Worm (Caenorhabditis elegans) whole organism, L4 larva: ENCODE data around the gene elc-1.

Experiments used
- F26F4.8 ChIP-seq: fragments of 200-800 bp; sonication (Bioruptor generic); conservative IDR thresholded peaks from 2 replicates; pipeline ENCODE4 v1.3.6; 2022; ENCODE audit warnings: missing genetic modification characterization, missing compliant biosample characterization
- F44E2.7 ChIP-seq: fragments of 200-800 bp; sonication (Bioruptor generic); IDR thresholded peaks from 2 replicates; pipeline ENCODE4 v2.1.2; 2022; ENCODE audit warnings: missing genetic modification characterization, missing compliant biosample characterization
- T26A8.4 ChIP-seq: fragments of 200-800 bp; sonication (Bioruptor generic); IDR thresholded peaks from 2 replicates; pipeline ENCODE4 v1.3.6; 2022; ENCODE audit warnings: missing genetic modification characterization, missing compliant biosample characterization
- Y75B8A.6 ChIP-seq: fragments of 200-800 bp; sonication (Bioruptor generic); IDR thresholded peaks from 2 replicates; pipeline ENCODE4 v1.3.6; 2022; ENCODE audit warnings: missing genetic modification reagents, missing genetic modification characterization, missing compliant biosample characterization
- ZK337.2 ChIP-seq: fragments of 200-800 bp; sonication (Bioruptor generic); IDR thresholded peaks from 2 replicates; pipeline ENCODE4 v1.3.6; 2022; ENCODE audit warnings: missing genetic modification reagents, missing genetic modification characterization, missing compliant biosample characterization
- aha-1 ChIP-seq: fragments of 150-350 bp; peaks from one replicate; lab custom pipeline; 2014; ENCODE audit warnings: missing biosample characterization, missing genetic modification characterization
- aly-2 ChIP-seq: sonication (generic microtip); optimal IDR thresholded peaks from 2 replicates; lab custom pipeline; 2018; ENCODE audit warnings: missing biosample characterization, missing genetic modification characterization
- ama-1 ChIP-seq: fragments of 150-350 bp; optimal IDR thresholded peaks from 2 replicates; lab custom pipeline; 2014; ENCODE audit warnings: inconsistent platforms, mixed read lengths
- ceh-28 ChIP-seq: fragments of 150-350 bp; optimal IDR thresholded peaks from 2 replicates; lab custom pipeline; 2014; ENCODE audit warnings: missing biosample characterization, missing genetic modification reagents, missing genetic modification characterization
- egl-43 ChIP-seq: fragments of 200-800 bp; sonication (Bioruptor generic); IDR thresholded peaks from 2 replicates; pipeline ENCODE4 v1.3.6; 2022; ENCODE audit warnings: missing genetic modification reagents, missing genetic modification characterization, missing compliant biosample characterization
- fkh-10 ChIP-seq: fragments of 150-350 bp; optimal IDR thresholded peaks from 2 replicates; lab custom pipeline; 2014; ENCODE audit warnings: missing biosample characterization, missing genetic modification reagents, missing genetic modification characterization
- fos-1 ChIP-seq: fragments of 150-350 bp; optimal IDR thresholded peaks from 2 replicates; lab custom pipeline; 2014; ENCODE audit warnings: missing biosample characterization, missing genetic modification characterization
- hlh-30 ChIP-seq: sonication (generic microtip); optimal IDR thresholded peaks from 2 replicates; lab custom pipeline; 2017; ENCODE audit warnings: antibody characterized with exemption, mild to moderate bottlenecking, missing genetic modification characterization, missing compliant biosample characterization; ENCODE audit not compliant: insufficient read depth
- hmg-1.1 ChIP-seq: fragments of 200-800 bp; sonication (Bioruptor generic); IDR thresholded peaks from 2 replicates; pipeline ENCODE4 v1.3.6; 2022; ENCODE audit warnings: missing genetic modification reagents, missing genetic modification characterization, missing compliant biosample characterization
- lin-13 ChIP-seq: fragments of 150-350 bp; optimal IDR thresholded peaks from 2 replicates; lab custom pipeline; 2014; ENCODE audit warnings: missing biosample characterization, missing genetic modification reagents, missing genetic modification characterization
- lin-38 ChIP-seq: fragments of 200-800 bp; sonication (Bioruptor generic); IDR thresholded peaks from 2 replicates; pipeline ENCODE4 v1.3.6; 2022; ENCODE audit warnings: missing genetic modification reagents, missing genetic modification characterization, missing compliant biosample characterization
- lir-3 ChIP-seq: sonication (generic microtip); optimal IDR thresholded peaks from 2 replicates; lab custom pipeline; 2016; ENCODE audit warnings: mild to moderate bottlenecking, missing genetic modification characterization, missing compliant biosample characterization
- lsy-2 ChIP-seq, 2 experiments: fragments of 150-350 bp in 1 of 2; sonication (generic microtip) in 1 of 2; optimal IDR thresholded peaks; 2 replicates each; lab custom pipeline; 2014 to 2017; ENCODE audit warnings: missing biosample characterization in 2 of 2, missing genetic modification characterization in 2 of 2
- mep-1 ChIP-seq: fragments of 150-350 bp; sonication (generic microtip); optimal IDR thresholded peaks from 3 replicates; lab custom pipeline; 2014; ENCODE audit warnings: missing biosample characterization, missing genetic modification characterization
- nhr-102 ChIP-seq: sonication (generic microtip); optimal IDR thresholded peaks from 2 replicates; lab custom pipeline; 2016; ENCODE audit warnings: mild to moderate bottlenecking, missing genetic modification characterization, moderate library complexity, missing compliant biosample characterization
- nhr-237 ChIP-seq: sonication (generic microtip); optimal IDR thresholded peaks from 2 replicates; lab custom pipeline; 2017; ENCODE audit warnings: missing biosample characterization, missing genetic modification characterization
- nhr-25 ChIP-seq: sonication (generic microtip); optimal IDR thresholded peaks from 2 replicates; lab custom pipeline; 2017; ENCODE audit warnings: missing genetic modification characterization, mild to moderate bottlenecking, missing compliant biosample characterization, antibody characterized with exemption, moderate library complexity, borderline replicate concordance; ENCODE audit not compliant: insufficient read depth
- nhr-41 ChIP-seq: fragments of 200-800 bp; sonication (Bioruptor generic); IDR thresholded peaks from 2 replicates; pipeline ENCODE4 v1.3.6; 2022; ENCODE audit warnings: missing genetic modification reagents, missing genetic modification characterization, missing compliant biosample characterization
- nhr-42 ChIP-seq: fragments of 200-800 bp; sonication (Bioruptor generic); IDR thresholded peaks from 2 replicates; pipeline ENCODE4 v1.3.6; 2022; ENCODE audit warnings: missing genetic modification characterization, missing compliant biosample characterization
- nhr-77 ChIP-seq: fragments of 150-350 bp; optimal IDR thresholded peaks from 2 replicates; lab custom pipeline; 2014; ENCODE audit warnings: missing biosample characterization, missing genetic modification characterization
- rbr-2 ChIP-seq: sonication (generic microtip); optimal IDR thresholded peaks from 2 replicates; lab custom pipeline; 2016; ENCODE audit warnings: missing genotype, missing genetic modification characterization, missing compliant biosample characterization
- set-16 ChIP-seq: fragments of 200-800 bp; sonication (Bioruptor generic); IDR thresholded peaks from 2 replicates; pipeline ENCODE4 v1.3.6; 2022; ENCODE audit warnings: missing genetic modification reagents, missing genetic modification characterization, missing compliant biosample characterization
- skn-1 ChIP-seq: fragments of 150-350 bp; optimal IDR thresholded peaks from 2 replicates; lab custom pipeline; 2014; ENCODE audit warnings: missing biosample characterization, missing genetic modification characterization
- zfp-2 ChIP-seq: sonication (generic microtip); optimal IDR thresholded peaks from 2 replicates; lab custom pipeline; 2016; ENCODE audit warnings: mild to moderate bottlenecking, missing genetic modification characterization, missing compliant biosample characterization
- zip-11 ChIP-seq: fragments of 200-800 bp; sonication (Bioruptor generic); IDR thresholded peaks from 2 replicates; pipeline ENCODE4 v1.3.6; 2022; ENCODE audit warnings: missing genetic modification characterization, missing compliant biosample characterization
- ztf-11 ChIP-seq: fragments of 150-350 bp; optimal IDR thresholded peaks from 2 replicates; lab custom pipeline; 2014; ENCODE audit warnings: missing biosample characterization, missing genetic modification characterization

elc-1 gene

DNA sequence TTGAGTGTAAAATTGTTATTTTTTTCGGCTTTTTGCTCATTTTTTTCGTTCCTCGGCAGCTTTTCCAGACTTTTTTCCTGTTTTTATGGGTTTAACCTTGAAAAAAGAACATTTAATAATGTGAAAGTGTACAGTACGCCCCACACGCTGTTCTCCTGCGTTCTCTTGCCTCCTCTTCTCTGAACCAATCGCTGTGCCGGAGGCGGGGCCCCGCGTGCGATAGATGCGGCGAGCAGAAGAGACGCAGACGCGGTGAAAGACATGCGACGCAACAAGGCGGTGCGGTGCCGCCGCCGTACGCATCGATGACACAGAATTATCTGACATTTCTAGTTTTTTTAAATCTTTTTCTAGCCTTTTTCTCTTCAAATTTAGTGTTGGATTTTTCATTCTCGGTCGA, 19.7 kb upstream of the elc-1 start:
- TF ChIP-seq nhr-77 (tag; lab: Kevin White, UChicago) (no peak), aha-1 (tag; lab: Kevin White, UChicago) (peak; percentile 24), ama-1 (no peak), egl-43 (GFP tag; lab: Robert Waterston, UW) (no peak), Y75B8A.6 (GFP tag; lab: Robert Waterston, UW) (no peak), skn-1 (tag; lab: Kevin White, UChicago) (no peak), zip-11 (GFP tag; lab: Robert Waterston, UW) (no peak), rbr-2 (tag; lab: Kevin White, UChicago) (no peak), zfp-2 (tag; lab: Kevin White, UChicago) (no peak), nhr-102 (tag; lab: Kevin White, UChicago) (no peak), F26F4.8 (no peak), ztf-11 (tag; lab: Kevin White, UChicago) (no peak), lsy-2 (tag; optimal IDR thresholded peaks at IDR 0.05; lab: Kevin White, UChicago) (peak in 1 of 2 experiments; percentile 55), ZK337.2 (GFP tag; lab: Robert Waterston, UW) (no peak), lir-3 (tag; lab: Kevin White, UChicago) (no peak), set-16 (GFP tag; lab: Robert Waterston, UW) (peak; percentile 80), T26A8.4 (GFP tag; lab: Robert Waterston, UW) (no peak), F44E2.7 (no peak), hmg-1.1 (GFP tag; lab: Robert Waterston, UW) (0 out of 2 replicates have a peak, but pooled peaks have one; percentile 40), nhr-237 (tag; lab: Kevin White, UChicago) (no peak)
- TF ChIP-seq, all 104 proteins: peak for 4

DNA sequence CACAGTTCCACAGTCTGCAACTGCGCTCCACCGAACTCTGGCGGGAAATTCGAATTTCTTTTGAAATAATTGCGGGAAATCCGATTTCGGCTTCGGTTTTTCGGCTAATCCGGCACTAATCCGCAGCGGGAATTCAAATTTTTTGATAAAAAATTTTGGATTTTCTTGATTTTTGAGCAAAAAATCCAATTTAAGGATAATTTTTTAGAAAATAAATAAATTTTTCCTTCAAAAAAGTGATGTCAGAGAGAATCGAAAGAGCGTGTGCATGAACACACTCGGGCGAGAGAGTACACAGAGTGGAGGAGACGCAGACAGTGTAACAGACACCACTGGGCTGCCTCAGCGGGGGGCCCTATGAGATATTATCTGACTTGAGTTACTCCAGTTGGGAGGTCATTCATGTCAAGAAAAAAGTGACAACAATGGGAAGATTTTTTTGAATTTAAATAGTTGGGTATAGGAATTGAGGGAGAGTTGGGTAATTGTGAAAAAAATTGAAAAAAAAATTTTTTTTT, 13.0 kb upstream of the elc-1 start:
- TF ChIP-seq fkh-10 (GFP tag; lab: Kevin White, UChicago): peak; percentile 11
- peak; percentile 61 for TF ChIP-seq hmg-1.1 (GFP tag; lab: Robert Waterston, UW)
- TF ChIP-seq hlh-30: peak; percentile 9
- TF ChIP-seq lsy-2 (tag; optimal IDR thresholded peaks at IDR 0.05; lab: Kevin White, UChicago): peak in 1 of 2 experiments; percentile 7
- TF ChIP-seq nhr-42: no peak
- peak; percentile 10 for TF ChIP-seq mep-1 (tag; lab: Kevin White, UChicago)

DNA sequence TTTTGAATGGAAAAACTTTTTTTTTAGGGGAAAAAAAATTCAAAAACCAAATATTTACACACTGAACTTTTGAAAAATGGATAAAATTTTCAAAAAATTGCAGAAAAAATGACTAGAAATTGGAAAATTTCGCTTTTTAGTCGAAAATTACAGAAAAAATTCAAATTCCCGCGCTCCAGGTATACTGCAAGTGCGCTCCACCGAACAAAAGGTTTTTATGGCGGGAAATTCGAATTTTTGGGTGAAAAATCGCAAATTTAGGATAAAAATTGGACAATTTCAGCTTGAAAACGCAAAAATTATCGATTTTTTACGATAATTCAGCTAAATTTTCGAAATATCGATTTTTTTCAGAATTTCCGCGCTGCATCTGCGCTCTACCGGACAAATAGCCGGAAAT, 12.3 kb upstream of the elc-1 start:
- TF ChIP-seq lin-38 (GFP tag; lab: Robert Waterston, UW) (peak; percentile 81), hmg-1.1 (GFP tag; lab: Robert Waterston, UW) (no peak), fkh-10 (GFP tag; lab: Kevin White, UChicago) (no peak), aha-1 (tag; lab: Kevin White, UChicago) (peak; percentile 8), fos-1 (no peak), ceh-28 (tag; lab: Kevin White, UChicago) (peak; percentile 6)

DNA sequence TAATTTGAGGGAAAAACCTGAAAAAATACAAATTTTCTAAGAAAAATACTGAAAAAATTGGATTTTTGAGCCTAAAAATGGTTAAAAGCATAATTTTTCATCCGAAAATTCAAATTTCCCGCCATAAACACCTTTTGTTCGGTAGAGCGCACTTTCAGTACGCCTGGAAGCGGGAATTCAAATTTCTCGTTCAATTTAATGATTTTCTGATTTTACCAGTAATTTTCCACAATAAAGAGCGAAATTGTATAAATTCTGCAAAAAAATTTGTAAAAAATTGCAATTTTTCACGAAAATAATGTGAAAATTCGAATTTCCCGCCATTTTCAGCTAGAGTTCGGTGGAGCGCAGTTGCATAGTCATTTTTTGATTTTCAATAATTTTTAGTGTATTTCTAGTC, 11.5 kb upstream of the elc-1 start:
- TF ChIP-seq nhr-41 (GFP tag; lab: Robert Waterston, UW) (no peak), nhr-25 (tag; lab: Kevin White, UChicago) (no peak), nhr-102 (tag; lab: Kevin White, UChicago) (no peak), T26A8.4 (GFP tag; lab: Robert Waterston, UW) (no peak), lin-13 (GFP tag; lab: Kevin White, UChicago) (no peak), aly-2 (tag; lab: Kevin White, UChicago) (no peak), lin-38 (GFP tag; lab: Robert Waterston, UW) (peak; percentile 70)

DNA sequence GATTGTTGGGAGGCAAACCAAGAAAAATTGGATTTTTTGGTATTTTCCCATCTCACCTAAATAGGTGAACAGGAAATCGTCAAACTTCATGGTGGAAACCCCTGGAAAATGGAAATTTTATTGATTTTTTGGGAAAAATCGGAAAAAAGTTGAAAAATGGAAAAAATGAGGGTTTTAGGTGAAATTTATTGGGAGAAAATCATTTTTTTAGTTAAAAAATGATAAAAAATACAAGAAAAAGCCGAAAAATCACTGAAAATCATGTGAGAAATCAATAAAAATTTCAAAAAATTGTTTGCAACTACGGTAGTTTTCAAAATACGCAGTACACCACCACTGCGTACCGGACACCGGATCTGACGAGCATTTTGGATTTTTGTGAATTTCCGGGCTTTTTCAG, 10.1 kb upstream of the elc-1 start, which contains the start of gene lelo-2:
Gene lelo-2 (minus strand): TSS at position 101 of the 400 bp plus-strand sequence.
- peak; percentile 27 for TF ChIP-seq aha-1 (tag; lab: Kevin White, UChicago)
- TF ChIP-seq nhr-237 (tag; lab: Kevin White, UChicago): no peak
